Worm (Caenorhabditis elegans): ENCODE results near the gene lact-1.

The lact-1 gene

DNA sequence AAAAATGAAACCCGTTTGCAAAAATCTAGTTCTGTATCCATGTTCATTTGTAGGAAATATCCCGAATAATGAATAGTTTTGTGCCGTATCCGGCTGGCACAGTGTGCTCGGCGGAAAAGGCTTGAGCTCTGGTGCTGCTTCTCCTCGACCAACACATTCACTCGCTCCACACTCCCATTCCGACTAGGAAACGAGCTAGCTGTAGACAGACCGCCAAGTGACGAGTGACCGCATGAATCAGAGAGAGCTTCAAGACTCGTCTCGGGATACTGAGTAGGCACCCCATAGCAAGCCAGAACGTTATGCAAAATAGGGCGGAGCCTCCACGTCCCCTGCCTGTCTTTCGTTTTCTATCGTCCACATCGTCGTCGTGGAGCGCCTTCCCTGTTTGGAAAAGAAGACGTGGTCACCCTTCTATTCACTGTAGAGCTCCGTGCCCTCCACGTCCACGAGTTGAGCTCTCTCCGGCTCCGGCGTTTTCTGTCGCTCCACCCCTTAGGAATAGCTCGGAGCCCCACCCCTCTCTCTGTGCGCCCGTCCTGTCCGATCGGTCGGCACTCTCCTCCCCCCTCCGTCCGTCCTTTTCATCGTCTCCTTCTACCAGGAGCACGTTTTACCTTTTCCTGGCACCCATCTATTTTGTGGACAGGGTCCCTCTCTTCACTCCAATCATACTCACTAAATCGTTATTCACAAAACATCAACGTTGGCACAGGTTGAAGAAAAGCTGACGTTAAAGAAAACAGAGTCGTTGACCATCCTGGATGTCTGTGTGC is 42.3 kb downstream of the lact-1 start, which contains the start of gene syd-9:
Gene syd-9 (plus strand): TSS at position 394 of the 776 bp plus-strand sequence.
- TF ChIP-seq hmg-4 (GFP tag; optimal IDR thresholded peaks at IDR 0.05) (peak; percentile 27), tbx-11 (GFP tag; IDR thresholded peaks at IDR 0.05) (peak; percentile 21; the same call in 1 of the 2 replicates), hmbx-1 (tag; optimal IDR thresholded peaks at IDR 0.05) (no peak)

DNA sequence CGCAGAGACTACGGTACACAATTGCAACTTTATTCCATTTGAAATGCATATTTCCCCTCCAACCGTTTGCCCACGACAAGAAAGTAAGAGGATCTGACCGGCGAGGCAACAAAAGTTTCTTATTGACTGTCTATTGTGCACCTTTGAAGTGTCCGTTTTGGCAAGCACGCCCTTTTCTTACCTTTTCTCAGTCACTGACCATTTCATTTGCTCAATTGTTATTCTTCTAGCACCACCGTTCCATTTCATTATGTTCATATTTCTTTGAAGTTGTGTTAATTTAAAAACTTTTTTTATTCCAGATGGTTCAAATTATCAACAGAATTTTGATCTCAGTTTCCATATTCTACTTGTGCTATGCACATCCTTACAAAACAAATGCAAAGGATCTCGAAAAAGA is 48.8 kb downstream of the lact-1 start, which contains the start of gene spp-22:
Gene spp-22 (plus strand): TSS at position 301 of the 400 bp plus-strand sequence.
- TF ChIP-seq hnd-1 (tag; optimal IDR thresholded peaks at IDR 0.05) (no peak), flt-1 (GFP tag; IDR thresholded peaks at IDR 0.05) (no peak), ceh-13 (GFP tag; optimal IDR thresholded peaks at IDR 0.05) (no peak)

DNA sequence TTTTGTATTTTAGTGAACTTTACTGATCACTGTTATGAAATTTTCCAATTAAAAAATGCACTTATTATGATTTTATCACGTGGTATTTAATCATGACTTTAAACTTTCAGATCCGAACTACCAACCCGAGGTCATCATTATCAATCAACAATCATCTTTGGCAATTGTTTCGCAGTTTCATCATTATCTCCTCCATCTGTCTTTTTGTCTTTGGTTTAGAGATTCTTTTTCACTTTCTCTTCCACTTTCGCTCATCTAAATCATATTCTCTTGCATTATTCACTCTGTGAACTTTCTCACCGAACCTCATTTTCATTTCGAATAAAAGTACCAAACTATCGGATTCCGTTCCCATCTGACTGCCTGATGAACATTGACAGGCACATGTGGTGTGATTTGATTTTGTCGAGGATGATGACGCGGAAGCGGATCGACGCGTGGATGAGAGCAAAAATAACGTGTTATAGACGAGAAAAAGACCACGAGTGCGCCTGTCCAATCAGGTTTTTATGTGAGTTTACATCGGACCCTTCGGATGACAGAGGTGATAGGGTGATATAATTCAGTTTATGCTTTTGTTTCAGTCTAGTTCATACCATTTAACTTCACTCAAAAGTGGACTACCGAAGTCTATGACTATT is 49.6 kb downstream of the lact-1 start:
- TF ChIP-seq tra-4 (tag; optimal IDR thresholded peaks at IDR 0.05): no peak
- TF ChIP-seq tbx-37 (GFP tag; conservative IDR thresholded peaks at IDR 0.05): no peak
- TF ChIP-seq hmbx-1 (tag; optimal IDR thresholded peaks at IDR 0.05): no peak
- no peak for TF ChIP-seq aly-1 (tag; optimal IDR thresholded peaks at IDR 0.05)
- no peak for TF ChIP-seq scrt-1 (GFP tag; IDR thresholded peaks at IDR 0.05)
- TF ChIP-seq sea-1 (GFP tag; conservative IDR thresholded peaks at IDR 0.05): no peak
- TF ChIP-seq tbx-11 (GFP tag; IDR thresholded peaks at IDR 0.05): no peak
- no peak for TF ChIP-seq ceh-13 (GFP tag; optimal IDR thresholded peaks at IDR 0.05)
- TF ChIP-seq flt-1 (GFP tag; IDR thresholded peaks at IDR 0.05): no peak
- no peak for TF ChIP-seq ama-1 (optimal IDR thresholded peaks at IDR 0.05)
- no peak for TF ChIP-seq ets-7 (tag; optimal IDR thresholded peaks at IDR 0.05)
- TF ChIP-seq F13C5.2 (tag; optimal IDR thresholded peaks at IDR 0.05): no peak
- no peak for TF ChIP-seq hmg-4 (GFP tag; optimal IDR thresholded peaks at IDR 0.05)

DNA sequence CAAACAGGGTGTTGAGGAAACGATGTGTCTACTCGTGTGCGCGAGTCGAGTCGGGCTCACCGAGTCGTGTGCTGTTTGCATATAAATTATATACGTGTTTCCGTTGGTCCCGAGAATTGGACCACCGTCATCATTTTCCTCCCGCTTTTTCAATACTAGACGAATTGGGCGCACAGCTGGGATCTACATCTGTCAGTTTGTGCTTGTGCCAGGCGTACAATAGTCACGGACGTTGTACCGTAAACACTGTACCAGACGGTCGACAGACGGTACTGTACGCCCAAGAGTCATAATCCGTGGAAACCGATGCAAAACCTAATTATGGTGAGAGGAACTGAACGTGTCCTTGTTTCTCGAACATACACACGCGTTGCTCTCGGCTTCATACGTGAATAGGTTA is 51.0 kb downstream of the lact-1 start:
- TF ChIP-seq ceh-36 (tag; optimal IDR thresholded peaks at IDR 0.05): no peak
- no peak for TF ChIP-seq ceh-13 (GFP tag; optimal IDR thresholded peaks at IDR 0.05)
- no peak for TF ChIP-seq ets-7 (tag; optimal IDR thresholded peaks at IDR 0.05)
- TF ChIP-seq pes-1 (GFP tag; IDR thresholded peaks at IDR 0.05): no peak
- TF ChIP-seq sea-1 (GFP tag; conservative IDR thresholded peaks at IDR 0.05): no peak
- no peak for TF ChIP-seq aly-1 (tag; optimal IDR thresholded peaks at IDR 0.05)
- no peak for TF ChIP-seq tra-4 (tag; optimal IDR thresholded peaks at IDR 0.05)
- TF ChIP-seq scrt-1 (GFP tag; IDR thresholded peaks at IDR 0.05): no peak
- no peak for TF ChIP-seq B0310.2 (tag; optimal IDR thresholded peaks at IDR 0.05)
- TF ChIP-seq hnd-1 (tag; optimal IDR thresholded peaks at IDR 0.05): no peak

All from whole organism, early embryonic.